Fruit fly (Drosophila melanogaster) whole organism, embryonic: ENCODE measurements around the gene CG34148.

Experiments used
- Awh ChIP-seq: fragments of 200-800 bp; sonication (Bioruptor generic); IDR thresholded peaks from 2 replicates; pipeline ENCODE4, ENCODE4 v1.3.6; 2022; ENCODE audit warnings: missing biosample characterization, missing genetic modification characterization
- CG12299 ChIP-seq: fragments of 200-800 bp; sonication (Bioruptor generic); optimal IDR thresholded peaks from 2 replicates; lab custom pipeline; 2018; ENCODE audit warnings: missing biosample characterization, mild to moderate bottlenecking, missing genetic modification characterization
- CG12744 ChIP-seq: fragments of 200-800 bp; sonication (Bioruptor generic); optimal IDR thresholded peaks from 2 replicates; lab custom pipeline; 2016; ENCODE audit warnings: missing biosample characterization, missing genetic modification characterization
- CG13287 ChIP-seq: fragments of 200-800 bp; sonication (Bioruptor generic); IDR thresholded peaks from 2 replicates; pipeline ENCODE4 v1.3.6; 2022; ENCODE audit warnings: missing biosample characterization, missing genetic modification characterization; ENCODE audit not compliant: partially characterized antibody
- CG14050 ChIP-seq: fragments of 200-800 bp; sonication (Bioruptor generic); IDR thresholded peaks from 3 replicates; pipeline ENCODE4 v1.3.6; 2022; ENCODE audit warnings: missing biosample characterization, missing genetic modification characterization
- CG14710 ChIP-seq: fragments of 200-800 bp; sonication (Bioruptor generic); optimal IDR thresholded peaks from 3 replicates; lab custom pipeline; 2019; ENCODE audit warnings: missing biosample characterization, mild to moderate bottlenecking, missing genetic modification characterization, moderate library complexity
- CG15479 ChIP-seq: fragments of 200-800 bp; sonication (Bioruptor generic); optimal IDR thresholded peaks from 3 replicates; lab custom pipeline; 2019; ENCODE audit warnings: missing biosample characterization, mild to moderate bottlenecking, missing genetic modification characterization, moderate library complexity
- CG1602 ChIP-seq: fragments of 200-800 bp; sonication (Bioruptor generic); optimal IDR thresholded peaks from 3 replicates; lab custom pipeline; 2016; ENCODE audit warnings: missing biosample characterization, missing genetic modification characterization
- CG17328 ChIP-seq: fragments of 200-800 bp; sonication (Bioruptor generic); IDR thresholded peaks from 2 replicates; pipeline ENCODE4 v1.3.6; 2022; ENCODE audit warnings: missing biosample characterization, missing genetic modification characterization
- CG17829 ChIP-seq: fragments of 200-800 bp; optimal IDR thresholded peaks from 2 replicates; lab custom pipeline; 2019; ENCODE audit warnings: missing biosample characterization, mild to moderate bottlenecking, missing genetic modification characterization, moderate library complexity
- CG31365 ChIP-seq: fragments of 200-800 bp; sonication (Bioruptor generic); optimal IDR thresholded peaks from 2 replicates; lab custom pipeline; 2018; ENCODE audit warnings: missing biosample characterization, mild to moderate bottlenecking, missing genetic modification characterization
- CG4854 ChIP-seq: fragments of 200-800 bp; sonication (Bioruptor generic); optimal IDR thresholded peaks from 2 replicates; lab custom pipeline; 2016; ENCODE audit warnings: missing biosample characterization, missing genetic modification characterization, inconsistent platforms
- CG5953 ChIP-seq: fragments of 200-800 bp; sonication (Bioruptor generic); IDR thresholded peaks from 2 replicates; pipeline ENCODE4 v1.3.6; 2022; ENCODE audit warnings: missing biosample characterization, missing genetic modification characterization
- CG6254 ChIP-seq: fragments of 200-800 bp; sonication (Bioruptor generic); optimal IDR thresholded peaks from 3 replicates; lab custom pipeline; 2017; ENCODE audit warnings: mild to moderate bottlenecking, missing biosample characterization, missing genetic modification reagents, missing genetic modification characterization
- CG6654 ChIP-seq: fragments of 200-800 bp; sonication (Bioruptor generic); optimal IDR thresholded peaks from 2 replicates; lab custom pipeline; 2017; ENCODE audit warnings: missing biosample characterization, mild to moderate bottlenecking, missing genetic modification characterization
- CG6765 ChIP-seq: fragments of 200-800 bp; sonication (Bioruptor generic); optimal IDR thresholded peaks from 3 replicates; lab custom pipeline; 2017; ENCODE audit warnings: missing biosample characterization, mild to moderate bottlenecking, missing genetic modification characterization
- CG7745 ChIP-seq: fragments of 200-800 bp; sonication (Bioruptor generic); optimal IDR thresholded peaks from 2 replicates; lab custom pipeline; 2018; ENCODE audit warnings: missing biosample characterization, mild to moderate bottlenecking, missing genetic modification characterization, moderate library complexity
- CG7928 ChIP-seq: fragments of 200-800 bp; sonication (Bioruptor generic); optimal IDR thresholded peaks from 2 replicates; lab custom pipeline; 2017; ENCODE audit warnings: missing biosample characterization, mild to moderate bottlenecking, missing genetic modification characterization
- CG7987 ChIP-seq: fragments of 200-800 bp; sonication (Bioruptor generic); optimal IDR thresholded peaks from 2 replicates; lab custom pipeline; 2018; ENCODE audit warnings: missing biosample characterization, mild to moderate bottlenecking, missing genetic modification characterization, moderate library complexity
- CG9932 ChIP-seq: fragments of 200-800 bp; sonication (Bioruptor generic); IDR thresholded peaks from 2 replicates; pipeline ENCODE4 v1.3.6; 2022; ENCODE audit warnings: missing biosample characterization, missing genetic modification characterization
- CrebB ChIP-seq: fragments of 200-800 bp; sonication (Bioruptor generic); optimal IDR thresholded peaks from 3 replicates; lab custom pipeline; 2018; ENCODE audit warnings: missing biosample characterization, mild to moderate bottlenecking, missing genetic modification characterization
- Dad ChIP-seq: fragments of 200-800 bp; sonication (Bioruptor generic); optimal IDR thresholded peaks from 3 replicates; lab custom pipeline; 2016; ENCODE audit warnings: missing biosample characterization, missing genetic modification characterization
- ERR ChIP-seq: fragments of 200-800 bp; sonication (Bioruptor generic); optimal IDR thresholded peaks from 2 replicates; lab custom pipeline; 2016; ENCODE audit warnings: missing biosample characterization, missing genetic modification characterization
- Eip74EF ChIP-seq, 2 experiments: fragments of 200-800 bp in 1 of 2; fragments of >200 bp in 1 of 2; sonication (Bioruptor generic) in 1 of 2; optimal IDR thresholded peaks; 2 replicates each; lab custom pipeline; 2017 to 2019; ENCODE audit warnings: missing biosample characterization in 2 of 2, missing genetic modification characterization in 2 of 2, mild to moderate bottlenecking in 1 of 2, moderate library complexity in 1 of 2
- HHEX ChIP-seq: fragments of 200-800 bp; sonication (Bioruptor generic); optimal IDR thresholded peaks from 3 replicates; lab custom pipeline; 2017; ENCODE audit warnings: missing biosample characterization, mild to moderate bottlenecking, missing genetic modification characterization, missing genetic modification reagents
- Hsf ChIP-seq: fragments of 200-800 bp; sonication (Bioruptor generic); optimal IDR thresholded peaks from 3 replicates; lab custom pipeline; 2016; ENCODE audit warnings: missing biosample characterization, missing genetic modification characterization
- Max ChIP-seq: fragments of 200-800 bp; sonication (Bioruptor generic); optimal IDR thresholded peaks from 2 replicates; lab custom pipeline; 2016; ENCODE audit warnings: missing biosample characterization, mild to moderate bottlenecking, missing genetic modification characterization
- Meics ChIP-seq: fragments of 200-800 bp; sonication (Bioruptor generic); optimal IDR thresholded peaks from 2 replicates; lab custom pipeline; 2017; ENCODE audit warnings: missing biosample characterization, mild to moderate bottlenecking, missing genetic modification characterization
- Mrtf ChIP-seq: fragments of 200-800 bp; sonication (Bioruptor generic); IDR thresholded peaks from 3 replicates; pipeline ENCODE4 v1.3.6; 2022; ENCODE audit warnings: missing biosample characterization, missing genetic modification characterization
- Pdp1 ChIP-seq, 2 experiments: fragments of 200-800 bp; sonication (Bioruptor generic); optimal IDR thresholded peaks; 3 replicates each; lab custom pipeline; 2016; ENCODE audit warnings: missing biosample characterization in 2 of 2, missing genetic modification characterization in 2 of 2, mild to moderate bottlenecking in 1 of 2, moderate library complexity in 1 of 2
- Vsx1 ChIP-seq: fragments of 200-800 bp; sonication (Bioruptor generic); optimal IDR thresholded peaks from 2 replicates; lab custom pipeline; 2017; ENCODE audit warnings: missing biosample characterization, mild to moderate bottlenecking, missing genetic modification characterization, missing genetic modification reagents
- Xrp1 ChIP-seq: fragments of 200-800 bp; sonication (Bioruptor generic); IDR thresholded peaks from 2 replicates; pipeline ENCODE4 v1.3.6; 2022; ENCODE audit warnings: missing biosample characterization, missing genetic modification characterization
- bsh ChIP-seq, 2 experiments: fragments of 200-800 bp; sonication (Bioruptor generic); optimal IDR thresholded peaks; 2 replicates each; lab custom pipeline; 2017 to 2018; ENCODE audit warnings: mild to moderate bottlenecking in 2 of 2, missing biosample characterization in 2 of 2, missing genetic modification characterization in 2 of 2, moderate library complexity in 1 of 2
- dm ChIP-seq: fragments of 200-800 bp; sonication (Bioruptor generic); optimal IDR thresholded peaks from 3 replicates; lab custom pipeline; 2016; ENCODE audit warnings: missing biosample characterization, missing genetic modification characterization
- exex ChIP-seq: fragments of 200-800 bp; sonication (Bioruptor generic); optimal IDR thresholded peaks from 4 replicates; lab custom pipeline; 2018; ENCODE audit warnings: missing biosample characterization, mild to moderate bottlenecking, missing genetic modification characterization, moderate library complexity
- gcm2 ChIP-seq: fragments of 200-800 bp; sonication (Bioruptor generic); optimal IDR thresholded peaks from 2 replicates; lab custom pipeline; 2016; ENCODE audit warnings: missing biosample characterization, missing genetic modification characterization
- hkb ChIP-seq, 2 experiments: fragments of 200-800 bp in 1 of 2; fragments of >200 bp in 1 of 2; sonication (Bioruptor generic) in 1 of 2; IDR thresholded peaks in 1 of 2; optimal IDR thresholded peaks in 1 of 2; 2 replicates each; pipeline versions ENCODE4 v1.3.6 to Lab custom; 2017 to 2022; ENCODE audit warnings: missing biosample characterization in 1 of 2, missing genetic modification characterization in 1 of 2
- inv ChIP-seq: fragments of 200-800 bp; sonication (Bioruptor generic); IDR thresholded peaks from 2 replicates; pipeline ENCODE4 v1.3.6; 2022; ENCODE audit warnings: missing biosample characterization, missing genetic modification characterization; ENCODE audit not compliant: partially characterized antibody
- lola ChIP-seq, 3 experiments: fragments of >200 bp in 2 of 3; fragments of 200-800 bp in 1 of 3; sonication (Bioruptor generic) in 1 of 3; optimal IDR thresholded peaks; 2 replicates each; lab custom pipeline; 2017 to 2019; ENCODE audit warnings: missing biosample characterization in 3 of 3, missing genetic modification characterization in 3 of 3, mild to moderate bottlenecking in 1 of 3, moderate library complexity in 1 of 3
- luna ChIP-seq: fragments of 200-800 bp; sonication (Bioruptor generic); optimal IDR thresholded peaks from 2 replicates; lab custom pipeline; 2016; ENCODE audit warnings: missing biosample characterization, missing genetic modification characterization
- maf-S ChIP-seq: fragments of 200-800 bp; sonication (Bioruptor generic); optimal IDR thresholded peaks from 2 replicates; lab custom pipeline; 2016; ENCODE audit warnings: missing biosample characterization, missing genetic modification characterization
- odd ChIP-seq: fragments of 200-800 bp; sonication (Bioruptor generic); optimal IDR thresholded peaks from 2 replicates; lab custom pipeline; 2017; ENCODE audit warnings: missing biosample characterization, mild to moderate bottlenecking, missing genetic modification characterization
- pan ChIP-seq, 4 experiments: fragments of >200 bp in 3 of 4; fragments of 200-800 bp in 1 of 4; sonication (Bioruptor generic) in 1 of 4; optimal IDR thresholded peaks in 3 of 4; IDR thresholded peaks in 1 of 4; 2 replicates each; pipeline versions ENCODE4 v1.3.6 to Lab custom; 2017 to 2022; ENCODE audit warnings: missing biosample characterization in 2 of 4, missing genetic modification characterization in 2 of 4, mixed read lengths in 1 of 4
- pzg ChIP-seq: fragments of 200-800 bp; sonication (Bioruptor generic); optimal IDR thresholded peaks from 3 replicates; lab custom pipeline; 2018; ENCODE audit warnings: missing biosample characterization, mild to moderate bottlenecking, missing genetic modification characterization, moderate library complexity
- row ChIP-seq: fragments of 200-800 bp; sonication (Bioruptor generic); IDR thresholded peaks from 3 replicates; pipeline ENCODE4 v1.3.6; 2022; ENCODE audit warnings: missing biosample characterization, missing genetic modification characterization
- sens-2 ChIP-seq: fragments of 200-800 bp; sonication (Bioruptor generic); IDR thresholded peaks from 2 replicates; pipeline ENCODE4 v1.3.6; 2022; ENCODE audit warnings: missing biosample characterization, missing genetic modification characterization
- wek ChIP-seq: fragments of 200-800 bp; sonication (Bioruptor generic); optimal IDR thresholded peaks from 3 replicates; lab custom pipeline; 2018; ENCODE audit warnings: missing biosample characterization, mild to moderate bottlenecking, missing genetic modification characterization, moderate library complexity

CG34148 gene

dm6 chr3R:21835388-21836200 lies 42.9 kb downstream of the CG34148 start (continued):
- no peak for TF ChIP-seq CG7928 (GFP tag; lab: Kevin White, UChicago)
- TF ChIP-seq wek (GFP tag; lab: Kevin White, UChicago): no peak
- TF ChIP-seq pzg: no peak
- peak in 1 of 2 experiments; percentile 56 for TF ChIP-seq pan (optimal IDR thresholded peaks at IDR 0.05; lab: Kevin White, UChicago)
- no peak for TF ChIP-seq pan (GFP tag; optimal IDR thresholded peaks at IDR 0.05 in 1 of 2, IDR thresholded peaks at IDR 0.05 in 1 of 2)
- TF ChIP-seq CG6254: no peak
- TF ChIP-seq odd: peak; percentile 39
- no peak for TF ChIP-seq CG13287
- TF ChIP-seq CG14050 (GFP tag; lab: Robert Waterston, UW): no peak
- TF ChIP-seq bsh (GFP tag; optimal IDR thresholded peaks at IDR 0.05; lab: Kevin White, UChicago): no peak
- TF ChIP-seq gcm2 (GFP tag; lab: Kevin White, UChicago): no peak
- TF ChIP-seq CG1602 (GFP tag; lab: Kevin White, UChicago): peak; percentile 11
- TF ChIP-seq Xrp1: peak; percentile 10
- no peak for TF ChIP-seq Mrtf
- no peak for TF ChIP-seq CG15479 (GFP tag; lab: Kevin White, UChicago)
- no peak for TF ChIP-seq CG7745 (tag; lab: Kevin White, UChicago)
- no peak for TF ChIP-seq CG9932 (GFP tag; lab: Robert Waterston, UW)
- TF ChIP-seq CG7987 (GFP tag; lab: Kevin White, UChicago): no peak
- TF ChIP-seq ERR (GFP tag; lab: Kevin White, UChicago): no peak
- peak; percentile 25 for TF ChIP-seq exex (tag; lab: Kevin White, UChicago)
- no peak for TF ChIP-seq CG17829 (tag; lab: Kevin White, UChicago)
- no peak for TF ChIP-seq dm
- no peak for TF ChIP-seq Hsf (GFP tag; lab: Kevin White, UChicago)
- TF ChIP-seq CG12299 (tag; lab: Kevin White, UChicago): no peak
- TF ChIP-seq CrebB (tag; lab: Kevin White, UChicago): no peak
- TF ChIP-seq CG31365 (tag; lab: Kevin White, UChicago): no peak
- no peak for TF ChIP-seq Dad
- no peak for TF ChIP-seq CG6765 (GFP tag; lab: Kevin White, UChicago)
- peak in 1 of 3 experiments; percentile 63 for TF ChIP-seq lola (GFP tag; optimal IDR thresholded peaks at IDR 0.05; lab: Kevin White, UChicago)
- TF ChIP-seq inv (GFP tag; lab: Robert Waterston, UW): no peak
- no peak for TF ChIP-seq Eip74EF (GFP tag; optimal IDR thresholded peaks at IDR 0.05; lab: Kevin White, UChicago)
- TF ChIP-seq HHEX (GFP tag; lab: Kevin White, UChicago): no peak
- no peak for TF ChIP-seq Vsx1 (GFP tag; lab: Kevin White, UChicago)
- peak; percentile 11 for TF ChIP-seq CG14710 (tag; lab: Kevin White, UChicago)
- TF ChIP-seq CG17328 (GFP tag; lab: Robert Waterston, UW): no peak
- TF ChIP-seq CG4854 (GFP tag; lab: Kevin White, UChicago): no peak
- no peak for TF ChIP-seq Meics
- TF ChIP-seq hkb (optimal IDR thresholded peaks at IDR 0.05; lab: Kevin White, UChicago): no peak
- no peak for TF ChIP-seq hkb (GFP tag; IDR thresholded peaks at IDR 0.05; lab: Robert Waterston, UW)
- no peak for TF ChIP-seq Awh (GFP tag; lab: Robert Waterston, UW)
- no peak for TF ChIP-seq maf-S
- 0 out of 2 replicates have a peak, but pooled peaks have one; percentile 14 for TF ChIP-seq CG5953 (GFP tag; lab: Robert Waterston, UW)
- no peak for TF ChIP-seq Max
- no peak for TF ChIP-seq Pdp1 (GFP tag; optimal IDR thresholded peaks at IDR 0.05; lab: Kevin White, UChicago)
- no peak for TF ChIP-seq CG6654
- TF ChIP-seq row (GFP tag; lab: Robert Waterston, UW): peak; percentile 46; the same call in 2 of the 3 replicates
- TF ChIP-seq luna: no peak
- TF ChIP-seq sens-2 (GFP tag; lab: Robert Waterston, UW): no peak
- no peak for TF ChIP-seq CG12744 (GFP tag; lab: Kevin White, UChicago)
